Fruit fly (Drosophila melanogaster) Kc167 (cell line): ENCODE data around the gene maca.

Experiments used
- Myc ChIP-seq: fragments of >200 bp; optimal IDR thresholded peaks from 2 replicates; lab custom pipeline; 2017; ENCODE audit warnings: missing external identifiers
- Sin3A ChIP-seq: fragments of >200 bp; optimal IDR thresholded peaks from 2 replicates; lab custom pipeline; 2018; ENCODE audit warnings: missing external identifiers
- h ChIP-seq: fragments of >200 bp; optimal IDR thresholded peaks from 3 replicates; lab custom pipeline; 2018; ENCODE audit warnings: missing external identifiers
- ttk ChIP-seq: sonication (Bioruptor generic); optimal IDR thresholded peaks from 2 replicates; lab custom pipeline; 2017; ENCODE audit warnings: missing external identifiers

- TF ChIP-seq h (lab: Kevin White, UChicago) (no peak), Sin3A (lab: Kevin White, UChicago) (no peak), Myc (lab: Kevin White, UChicago) (no peak), ttk (lab: Kevin White, UChicago) (no peak)
Measured at dm6 chr3R:15457386-15458011, 36.9 kb upstream of the maca start.
